Fruit fly (Drosophila melanogaster): Measurements from ENCODE around the gene eIF4G1.
A peak's percentile ranks its signal among the peaks of the same experiment; 100 is the strongest.

The eIF4G1 gene

DNA sequence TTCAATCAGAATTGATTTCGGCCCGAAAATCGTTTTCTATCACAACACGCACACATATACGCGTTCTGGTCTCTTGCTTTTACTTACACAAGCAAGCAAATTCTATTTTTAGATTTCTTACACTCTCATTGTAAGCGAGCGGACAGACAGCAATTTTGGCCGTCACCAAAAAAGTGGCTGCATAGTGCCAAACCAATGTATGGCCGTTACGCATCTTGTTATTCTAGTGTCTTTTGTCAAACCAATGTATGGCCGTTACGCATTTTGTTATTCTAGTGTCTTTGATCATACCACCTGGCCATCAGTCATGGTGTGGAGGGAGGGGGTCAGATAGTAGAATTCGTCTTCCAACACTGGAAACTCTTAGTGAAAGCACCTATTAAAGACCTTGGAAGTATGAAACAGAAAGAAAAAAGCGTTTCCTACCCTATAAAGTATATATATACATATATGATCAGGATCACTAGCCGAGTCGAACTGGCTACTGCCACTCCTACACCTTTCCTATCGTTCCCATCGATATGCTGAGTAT, 30.6 kb upstream of the eIF4G1 start (continued):
- TF ChIP-seq CG6765 (GFP tag; optimal IDR thresholded peaks at IDR 0.05) (no peak), CG10267 (tag; optimal IDR thresholded peaks at IDR 0.05) (peak; percentile 63), ato (GFP tag; IDR thresholded peaks at IDR 0.05; ENCODE audit: partially characterized antibody) (no peak), Fer3 (tag; optimal IDR thresholded peaks at IDR 0.05) (no peak), CG11723 (GFP tag; optimal IDR thresholded peaks at IDR 0.05) (peak; percentile 39), cas (GFP tag; IDR thresholded peaks at IDR 0.05) (no peak), CG2199 (GFP tag; IDR thresholded peaks at IDR 0.05) (peak; percentile 91), NC2α (GFP tag; optimal IDR thresholded peaks at IDR 0.05) (no peak), Antp (GFP tag; optimal IDR thresholded peaks at IDR 0.05) (no peak), MESR4 (GFP tag; optimal IDR thresholded peaks at IDR 0.05) (peak; percentile 20), zen (tag; optimal IDR thresholded peaks at IDR 0.05) (no peak), CG6272 (GFP tag; IDR thresholded peaks at IDR 0.05) (no peak), pros (GFP tag; optimal IDR thresholded peaks at IDR 0.05) (peak; percentile 8), eve (GFP tag; optimal IDR thresholded peaks at IDR 0.05) (no peak), lab (GFP tag; optimal IDR thresholded peaks at IDR 0.05) (no peak), so (GFP tag; IDR thresholded peaks at IDR 0.05) (no peak), fd64A (GFP tag; optimal IDR thresholded peaks at IDR 0.05) (no peak), shn (GFP tag; optimal IDR thresholded peaks at IDR 0.05) (no peak), CG18011 (GFP tag; optimal IDR thresholded peaks at IDR 0.05) (no peak), CG16813 (GFP tag; IDR thresholded peaks at IDR 0.05; ENCODE audit: partially characterized antibody) (no peak), Sox102F (GFP tag; optimal IDR thresholded peaks at IDR 0.05) (no peak), yki (optimal IDR thresholded peaks at IDR 0.05) (no peak), HmgD (GFP tag; optimal IDR thresholded peaks at IDR 0.05) (no peak), wdn (GFP tag; IDR thresholded peaks at IDR 0.05) (no peak), Sry-β (GFP tag; optimal IDR thresholded peaks at IDR 0.05) (no peak), CG8924 (tag; optimal IDR thresholded peaks at IDR 0.05) (no peak), run (tag; optimal IDR thresholded peaks at IDR 0.05) (no peak), CG34224 (GFP tag; IDR thresholded peaks at IDR 0.05; ENCODE audit: partially characterized antibody) (no peak), CG3407 (GFP tag; optimal IDR thresholded peaks at IDR 0.05) (no peak), BEAF-32 (GFP tag; optimal IDR thresholded peaks at IDR 0.05) (peak; percentile 0), Tbp (GFP tag; optimal IDR thresholded peaks at IDR 0.05) (no peak), Scr (GFP tag; IDR thresholded peaks at IDR 0.05; ENCODE audit: partially characterized antibody) (0 out of 2 replicates have a peak, but pooled peaks have one; percentile 16), CG8944 (GFP tag; optimal IDR thresholded peaks at IDR 0.05) (no peak), jing (GFP tag; optimal IDR thresholded peaks at IDR 0.05) (no peak), wor (GFP tag; IDR thresholded peaks at IDR 0.05) (no peak), tx (GFP tag; optimal IDR thresholded peaks at IDR 0.05) (no peak), CG7357 (GFP tag; IDR thresholded peaks at IDR 0.05) (no peak), Bteb2 (GFP tag; optimal IDR thresholded peaks at IDR 0.05) (no peak), CG9797 (GFP tag; optimal IDR thresholded peaks at IDR 0.05) (no peak), CG16863 (GFP tag; optimal IDR thresholded peaks at IDR 0.05) (no peak), knrl (GFP tag; IDR thresholded peaks at IDR 0.05; ENCODE audit: partially characterized antibody) (no peak), Spps (tag; optimal IDR thresholded peaks at IDR 0.05) (no peak), CG14441 (GFP tag; IDR thresholded peaks at IDR 0.05) (no peak), chif (GFP tag; optimal IDR thresholded peaks at IDR 0.05) (no peak), nau (GFP tag; optimal IDR thresholded peaks at IDR 0.05) (peak; percentile 14), CG1603 (tag; optimal IDR thresholded peaks at IDR 0.05) (peak; percentile 4), ERR (GFP tag; optimal IDR thresholded peaks at IDR 0.05) (no peak), gsb-n (tag; optimal IDR thresholded peaks at IDR 0.05) (no peak), CG30020 (tag; optimal IDR thresholded peaks at IDR 0.05) (peak; percentile 83), CG4282 (GFP tag; optimal IDR thresholded peaks at IDR 0.05) (no peak), CG1832 (GFP tag; optimal IDR thresholded peaks at IDR 0.05) (no peak)
